Fruit fly (Drosophila melanogaster) whole organism, wandering third instar larva: ENCODE data around the gene Trm1.

Source experiments
- Abd-B ChIP-seq: fragments of >200 bp; optimal IDR thresholded peaks from 2 replicates; lab custom pipeline; 2017; ENCODE audit warnings: missing biosample characterization, missing genetic modification characterization
- CrebA ChIP-seq: fragments of 200-800 bp; sonication (Bioruptor generic); optimal IDR thresholded peaks from 2 replicates; lab custom pipeline; 2016; ENCODE audit warnings: missing biosample characterization, mild to moderate bottlenecking, missing genetic modification characterization, borderline replicate concordance
- Dif ChIP-seq: fragments of 200-275, 200-300 bp; sonication (Bioruptor generic); optimal IDR thresholded peaks from 2 replicates; lab custom pipeline; 2018; ENCODE audit warnings: missing biosample characterization, missing genetic modification characterization; ENCODE audit not compliant: partially characterized antibody
- Hr78 ChIP-seq: fragments of >200 bp; optimal IDR thresholded peaks from 2 replicates; lab custom pipeline; 2017; ENCODE audit warnings: missing biosample characterization, missing genetic modification characterization
- Jra ChIP-seq: sonication (Bioruptor generic); optimal IDR thresholded peaks from 2 replicates; lab custom pipeline; 2016; ENCODE audit warnings: missing biosample characterization, missing genetic modification characterization
- OdsH ChIP-seq: fragments of 200-800 bp; sonication (Bioruptor generic); optimal IDR thresholded peaks from 2 replicates; lab custom pipeline; 2016; ENCODE audit warnings: missing biosample characterization, mild to moderate bottlenecking, missing genetic modification characterization
- Rel ChIP-seq, 2 experiments: fragments of 200-800 bp; sonication (Bioruptor generic) in 1 of 2; optimal IDR thresholded peaks; 2 replicates in 1 of 2; 3 replicates in 1 of 2; lab custom pipeline; 2016 to 2019; ENCODE audit warnings: mild to moderate bottlenecking in 2 of 2, missing biosample characterization in 2 of 2, missing genetic modification characterization in 2 of 2, moderate library complexity in 1 of 2
- Sp1 ChIP-seq: fragments of 200-800 bp; sonication (Bioruptor generic); optimal IDR thresholded peaks from 3 replicates; lab custom pipeline; 2019; ENCODE audit warnings: missing biosample characterization, mild to moderate bottlenecking, missing genetic modification characterization, moderate library complexity
- fru ChIP-seq: fragments of 200-800 bp; sonication (Bioruptor generic); optimal IDR thresholded peaks from 3 replicates; lab custom pipeline; 2016; ENCODE audit warnings: missing biosample characterization, mild to moderate bottlenecking, missing genetic modification characterization
- h ChIP-seq: fragments of 200-800 bp; sonication (Bioruptor generic); optimal IDR thresholded peaks from 3 replicates; lab custom pipeline; 2016; ENCODE audit warnings: missing biosample characterization, mild to moderate bottlenecking, missing genetic modification characterization
- jim ChIP-seq: fragments of 175-275, 200-325 bp; sonication (Bioruptor generic); optimal IDR thresholded peaks from 2 replicates; lab custom pipeline; 2016; ENCODE audit warnings: missing biosample characterization, mild to moderate bottlenecking, missing genetic modification characterization
- pan ChIP-seq: fragments of >200 bp; optimal IDR thresholded peaks from 2 replicates; lab custom pipeline; 2017

- TF ChIP-seq fru (GFP tag; lab: Kevin White, UChicago): no peak
- no peak for TF ChIP-seq Abd-B (GFP tag; lab: Kevin White, UChicago)
- TF ChIP-seq Rel (GFP tag; optimal IDR thresholded peaks at IDR 0.05; lab: Kevin White, UChicago): no peak
- TF ChIP-seq Rel (tag; optimal IDR thresholded peaks at IDR 0.05; lab: Kevin White, UChicago): peak; percentile 34
- no peak for TF ChIP-seq Jra (GFP tag; lab: Kevin White, UChicago)
- TF ChIP-seq Dif (GFP tag; lab: Kevin White, UChicago): no peak
- TF ChIP-seq h (GFP tag; lab: Kevin White, UChicago): no peak
- TF ChIP-seq jim (GFP tag; lab: Kevin White, UChicago): no peak
- no peak for TF ChIP-seq OdsH (GFP tag; lab: Kevin White, UChicago)
- no peak for TF ChIP-seq CrebA (GFP tag; lab: Kevin White, UChicago)
- no peak for TF ChIP-seq Hr78
- TF ChIP-seq pan (lab: Kevin White, UChicago): no peak
- no peak for TF ChIP-seq Sp1 (GFP tag; lab: Kevin White, UChicago)
Observed at dm6 chr2L:12476115-12476514, 48.3 kb downstream of the Trm1 start.
